Fruit fly (Drosophila melanogaster) whole organism, embryonic: ENCODE data around the gene Rpt4.

Experiments
- Asciz ChIP-seq: fragments of 200-800 bp; sonication (Bioruptor generic); optimal IDR thresholded peaks from 2 replicates; lab custom pipeline; 2017; ENCODE audit warnings: missing biosample characterization, mild to moderate bottlenecking, missing genetic modification characterization, missing genetic modification reagents
- Atf6 ChIP-seq: fragments of 200-800 bp; sonication (Bioruptor generic); IDR thresholded peaks from 2 replicates; pipeline ENCODE4 v1.3.6; 2022; ENCODE audit warnings: missing biosample characterization, missing genetic modification characterization
- CG10209 ChIP-seq: fragments of 200-800 bp; sonication (Bioruptor generic); optimal IDR thresholded peaks from 3 replicates; lab custom pipeline; 2017; ENCODE audit warnings: missing biosample characterization, mild to moderate bottlenecking, missing genetic modification characterization, missing genetic modification reagents
- CG10654 ChIP-seq: fragments of 200-800 bp; sonication (Bioruptor generic); optimal IDR thresholded peaks from 2 replicates; lab custom pipeline; 2016; ENCODE audit warnings: missing biosample characterization, missing genetic modification characterization
- CG11085 ChIP-seq: fragments of 200-800 bp; sonication (Bioruptor generic); IDR thresholded peaks from 2 replicates; pipeline ENCODE4 v1.3.6; 2022; ENCODE audit warnings: missing biosample characterization, missing genetic modification characterization
- CG11093 ChIP-seq: fragments of 200-800 bp; sonication (Bioruptor generic); IDR thresholded peaks from 3 replicates; pipeline ENCODE4 v1.3.6; 2022; ENCODE audit warnings: missing biosample characterization, missing genetic modification characterization
- CG12659 ChIP-seq: fragments of 200-800 bp; sonication (Bioruptor generic); optimal IDR thresholded peaks from 3 replicates; lab custom pipeline; 2017; ENCODE audit warnings: mild to moderate bottlenecking, missing biosample characterization, missing genetic modification reagents, missing genetic modification characterization
- CG13287 ChIP-seq: fragments of 200-800 bp; sonication (Bioruptor generic); IDR thresholded peaks from 2 replicates; pipeline ENCODE4 v1.3.6; 2022; ENCODE audit warnings: missing biosample characterization, missing genetic modification characterization; ENCODE audit not compliant: partially characterized antibody
- CG14014 ChIP-seq: fragments of 200-800 bp; sonication (Bioruptor generic); IDR thresholded peaks from 2 replicates; pipeline ENCODE4 v1.3.6; 2022; ENCODE audit warnings: missing biosample characterization, missing genetic modification characterization
- CG14710 ChIP-seq: fragments of 200-800 bp; sonication (Bioruptor generic); optimal IDR thresholded peaks from 3 replicates; lab custom pipeline; 2019; ENCODE audit warnings: missing biosample characterization, mild to moderate bottlenecking, missing genetic modification characterization, moderate library complexity
- CG1603 ChIP-seq: fragments of 200-800 bp; sonication (Bioruptor generic); optimal IDR thresholded peaks from 2 replicates; lab custom pipeline; 2019; ENCODE audit warnings: missing biosample characterization, mild to moderate bottlenecking, missing genetic modification characterization, moderate library complexity
- CG17186 ChIP-seq: fragments of 200-800 bp; sonication (Bioruptor generic); optimal IDR thresholded peaks from 3 replicates; lab custom pipeline; 2017; ENCODE audit warnings: missing biosample characterization, missing genetic modification reagents, missing genetic modification characterization
- CG17568 ChIP-seq: fragments of 200-800 bp; sonication (Bioruptor generic); optimal IDR thresholded peaks from 2 replicates; lab custom pipeline; 2018; ENCODE audit warnings: missing biosample characterization, mild to moderate bottlenecking, missing genetic modification characterization, moderate library complexity
- CG17802 ChIP-seq: fragments of 200-800 bp; sonication (Bioruptor generic); optimal IDR thresholded peaks from 2 replicates; lab custom pipeline; 2018; ENCODE audit warnings: missing biosample characterization, mild to moderate bottlenecking, missing genetic modification characterization, moderate library complexity
- CG18599 ChIP-seq: fragments of 200-800 bp; sonication (Bioruptor generic); optimal IDR thresholded peaks from 3 replicates; lab custom pipeline; 2017; ENCODE audit warnings: missing biosample characterization, missing genetic modification characterization, mild to moderate bottlenecking, moderate library complexity, missing genetic modification reagents
- CG18619 ChIP-seq: fragments of 200-800 bp; sonication (Bioruptor generic); optimal IDR thresholded peaks from 3 replicates; lab custom pipeline; 2017; ENCODE audit warnings: missing biosample characterization, mild to moderate bottlenecking, missing genetic modification characterization
- CG2712 ChIP-seq: fragments of 200-800 bp; optimal IDR thresholded peaks from 3 replicates; lab custom pipeline; 2019; ENCODE audit warnings: missing biosample characterization, mild to moderate bottlenecking, missing genetic modification characterization, moderate library complexity
- CG6175 ChIP-seq: fragments of 200-800 bp; sonication (Bioruptor generic); IDR thresholded peaks from 3 replicates; pipeline ENCODE4 v1.3.6; 2022; ENCODE audit warnings: missing biosample characterization, missing genetic modification characterization
- CG6654 ChIP-seq: fragments of 200-800 bp; sonication (Bioruptor generic); optimal IDR thresholded peaks from 2 replicates; lab custom pipeline; 2017; ENCODE audit warnings: missing biosample characterization, mild to moderate bottlenecking, missing genetic modification characterization
- CG6791 ChIP-seq: fragments of 200-800 bp; sonication (Bioruptor generic); IDR thresholded peaks from 3 replicates; pipeline ENCODE4 v1.3.6; 2022; ENCODE audit warnings: missing biosample characterization, missing genetic modification characterization; ENCODE audit not compliant: partially characterized antibody
- E2f2 ChIP-seq: fragments of 200-800 bp; sonication (Bioruptor generic); IDR thresholded peaks from 2 replicates; pipeline ENCODE4 v1.3.6; 2022; ENCODE audit warnings: missing biosample characterization, missing genetic modification characterization
- Ets97D ChIP-seq: fragments of 200-800 bp; sonication (Bioruptor generic); optimal IDR thresholded peaks from 3 replicates; lab custom pipeline; 2016; ENCODE audit warnings: missing biosample characterization, missing genetic modification characterization
- Fer3 ChIP-seq: fragments of 200-800 bp; sonication (Bioruptor generic); optimal IDR thresholded peaks from 2 replicates; lab custom pipeline; 2018; ENCODE audit warnings: missing biosample characterization, mild to moderate bottlenecking, missing genetic modification characterization, moderate library complexity
- HmgD ChIP-seq: fragments of 200-800 bp; sonication (Bioruptor generic); optimal IDR thresholded peaks from 3 replicates; lab custom pipeline; 2016; ENCODE audit warnings: missing biosample characterization, missing genetic modification characterization
- HmgZ ChIP-seq: fragments of 200-800 bp; sonication (Bioruptor generic); optimal IDR thresholded peaks from 2 replicates; lab custom pipeline; 2018; ENCODE audit warnings: missing biosample characterization, mild to moderate bottlenecking, missing genetic modification characterization
- MBD-R2 ChIP-seq: fragments of 200-800 bp; sonication (Bioruptor generic); IDR thresholded peaks from 2 replicates; pipeline ENCODE4 v1.3.6; 2022; ENCODE audit warnings: missing biosample characterization, missing genetic modification characterization
- Mad ChIP-seq: fragments of 200-800 bp; sonication (Bioruptor generic); optimal IDR thresholded peaks from 2 replicates; lab custom pipeline; 2016; ENCODE audit warnings: missing biosample characterization, missing genetic modification characterization
- Myb ChIP-seq: fragments of 200-800 bp; sonication (Bioruptor generic); optimal IDR thresholded peaks from 2 replicates; lab custom pipeline; 2016; ENCODE audit warnings: missing biosample characterization, missing genetic modification characterization
- Sin3A ChIP-seq: fragments of >200 bp; optimal IDR thresholded peaks from 2 replicates; lab custom pipeline; 2018
- Sox100B ChIP-seq: fragments of 200-800 bp; sonication (Bioruptor generic); optimal IDR thresholded peaks from 3 replicates; lab custom pipeline; 2018; ENCODE audit warnings: missing biosample characterization, mild to moderate bottlenecking, missing genetic modification characterization
- ap ChIP-seq: fragments of 200-800 bp; sonication (Bioruptor generic); IDR thresholded peaks from 2 replicates; pipeline ENCODE4 v1.3.6; 2022; ENCODE audit warnings: missing biosample characterization, missing genetic modification characterization
- btn ChIP-seq: fragments of 200-800 bp; sonication (Bioruptor generic); optimal IDR thresholded peaks from 2 replicates; lab custom pipeline; 2016; ENCODE audit warnings: missing biosample characterization, missing genetic modification characterization
- chif ChIP-seq, 2 experiments: fragments of 200-800 bp; sonication (Bioruptor generic); optimal IDR thresholded peaks; 3 replicates each; lab custom pipeline; 2016; ENCODE audit warnings: missing biosample characterization in 2 of 2, missing genetic modification characterization in 2 of 2
- chinmo ChIP-seq: fragments of 200-800 bp; sonication (Bioruptor generic); IDR thresholded peaks from 4 replicates; pipeline ENCODE4 v1.3.6; 2022; ENCODE audit warnings: missing biosample characterization, missing genetic modification characterization; ENCODE audit not compliant: partially characterized antibody
- ci ChIP-seq: fragments of 200-800 bp; sonication (Bioruptor generic); IDR thresholded peaks from 3 replicates; pipeline ENCODE4 v1.3.6; 2022; ENCODE audit warnings: missing biosample characterization, missing genetic modification characterization
- crc ChIP-seq: fragments of 200-800 bp; sonication (Bioruptor generic); optimal IDR thresholded peaks from 2 replicates; lab custom pipeline; 2016; ENCODE audit warnings: missing biosample characterization, missing genetic modification characterization
- da ChIP-seq: fragments of 200-800 bp; sonication (Bioruptor generic); optimal IDR thresholded peaks from 2 replicates; lab custom pipeline; 2016; ENCODE audit warnings: missing biosample characterization, missing genetic modification characterization
- fd102C ChIP-seq: fragments of 200-800 bp; sonication (Bioruptor generic); optimal IDR thresholded peaks from 2 replicates; lab custom pipeline; 2018; ENCODE audit warnings: missing biosample characterization, mild to moderate bottlenecking, missing genetic modification characterization, moderate library complexity
- fd3F ChIP-seq: fragments of 200-800 bp; sonication (Bioruptor generic); optimal IDR thresholded peaks from 2 replicates; lab custom pipeline; 2018; ENCODE audit warnings: missing biosample characterization, mild to moderate bottlenecking, missing genetic modification characterization, moderate library complexity
- grau ChIP-seq: fragments of 200-800 bp; optimal IDR thresholded peaks from 3 replicates; lab custom pipeline; 2019; ENCODE audit warnings: missing biosample characterization, mild to moderate bottlenecking, missing genetic modification characterization, moderate library complexity
- gt ChIP-seq: fragments of 200-800 bp; sonication (Bioruptor generic); IDR thresholded peaks from 2 replicates; pipeline ENCODE4 v1.3.6; 2022; ENCODE audit warnings: missing biosample characterization, missing genetic modification characterization
- h ChIP-seq: fragments of >200 bp; optimal IDR thresholded peaks from 2 replicates; lab custom pipeline; 2017
- hth ChIP-seq: fragments of >200 bp; optimal IDR thresholded peaks from 2 replicates; lab custom pipeline; 2017; ENCODE audit warnings: inconsistent platforms
- insv ChIP-seq, 2 experiments: fragments of 200-800 bp; sonication (Bioruptor generic); optimal IDR thresholded peaks; 3 replicates each; lab custom pipeline; 2016 to 2018; ENCODE audit warnings: missing biosample characterization in 2 of 2, missing genetic modification characterization in 2 of 2
- knrl ChIP-seq: fragments of 200-800 bp; sonication (Bioruptor generic); IDR thresholded peaks from 3 replicates; pipeline ENCODE4 v1.3.6; 2022; ENCODE audit warnings: missing biosample characterization, missing genetic modification characterization; ENCODE audit not compliant: partially characterized antibody
- nom ChIP-seq: fragments of 200-800 bp; sonication (Bioruptor generic); optimal IDR thresholded peaks from 2 replicates; lab custom pipeline; 2017; ENCODE audit warnings: missing biosample characterization, missing genetic modification characterization, mild to moderate bottlenecking, moderate library complexity, missing genetic modification reagents
- otp ChIP-seq: fragments of 200-800 bp; sonication (Bioruptor generic); IDR thresholded peaks from 3 replicates; pipeline ENCODE4, ENCODE4 v1.3.6; 2022; ENCODE audit warnings: missing biosample characterization, missing genetic modification characterization
- sisA ChIP-seq: fragments of 200-800 bp; sonication (Bioruptor generic); IDR thresholded peaks from 2 replicates; pipeline ENCODE4 v1.3.6; 2022; ENCODE audit warnings: missing biosample characterization, missing genetic modification characterization
- trem ChIP-seq: fragments of 200-800 bp; optimal IDR thresholded peaks from 3 replicates; lab custom pipeline; 2019; ENCODE audit warnings: missing biosample characterization, mild to moderate bottlenecking, missing genetic modification characterization, moderate library complexity
- wor ChIP-seq: fragments of 200-800 bp; sonication (Bioruptor generic); IDR thresholded peaks from 2 replicates; pipeline ENCODE4 v1.3.6; 2022; ENCODE audit warnings: missing biosample characterization, missing genetic modification characterization
- zfh1 ChIP-seq: fragments of 200-800 bp; sonication (Bioruptor generic); IDR thresholded peaks from 3 replicates; pipeline ENCODE4 v1.3.6; 2022; ENCODE audit warnings: missing biosample characterization, missing genetic modification characterization

Gene Rpt4

dm6 chrX:6291083-6291699 lies at the start of gene Rpt4, which contains the start of gene mldr:
Gene Rpt4, minus strand, starts transcription at chrX:6291245.
Gene mldr, plus strand, starts transcription at chrX:6291303.
- TF ChIP-seq Asciz (GFP tag; lab: Kevin White, UChicago) (no peak), CG14710 (tag; lab: Kevin White, UChicago) (peak; percentile 75), wor (GFP tag; lab: Robert Waterston, UW) (no peak), grau (tag; lab: Kevin White, UChicago) (peak; percentile 3), crc (GFP tag; lab: Kevin White, UChicago) (no peak), CG18619 (no peak), hth (no peak), trem (tag; lab: Kevin White, UChicago) (peak; percentile 37), CG6175 (no peak), CG6791 (GFP tag; lab: Robert Waterston, UW) (peak; percentile 43; the same call in 1 of the 3 replicates), da (GFP tag; lab: Kevin White, UChicago) (no peak), h (no peak), MBD-R2 (peak; percentile 98), CG2712 (tag; lab: Kevin White, UChicago) (peak; percentile 18), CG6654 (GFP tag; lab: Kevin White, UChicago) (no peak), Mad (no peak), Sox100B (no peak), CG17568 (no peak), sisA (no peak), CG18599 (no peak), CG14014 (GFP tag; lab: Robert Waterston, UW) (no peak), ci (GFP tag; lab: Robert Waterston, UW) (no peak), chif (GFP tag; optimal IDR thresholded peaks at IDR 0.05; lab: Kevin White, UChicago) (no peak), Fer3 (tag; lab: Kevin White, UChicago) (no peak), CG10209 (GFP tag; lab: Kevin White, UChicago) (no peak), fd102C (no peak), CG17802 (no peak), insv (GFP tag; optimal IDR thresholded peaks at IDR 0.05; lab: Kevin White, UChicago) (peak; percentile 94 to 99), CG1603 (tag; lab: Kevin White, UChicago) (peak; percentile 75), HmgD (GFP tag; lab: Kevin White, UChicago) (no peak), CG17186 (GFP tag; lab: Kevin White, UChicago) (peak; percentile 56), otp (no peak), CG12659 (peak; percentile 72), fd3F (no peak), Ets97D (GFP tag; lab: Kevin White, UChicago) (peak; percentile 47), CG11085 (GFP tag; lab: Robert Waterston, UW) (no peak), knrl (GFP tag; lab: Robert Waterston, UW) (peak; percentile 45; the same call in 1 of the 3 replicates), gt (GFP tag; lab: Robert Waterston, UW) (no peak), ap (GFP tag; lab: Robert Waterston, UW) (no peak), CG11093 (GFP tag; lab: Robert Waterston, UW) (no peak), Myb (GFP tag; lab: Kevin White, UChicago) (peak; percentile 32), CG13287 (GFP tag; lab: Robert Waterston, UW) (peak; percentile 55; the same call in 1 of the 2 replicates), nom (GFP tag; lab: Kevin White, UChicago) (peak; percentile 19), Atf6 (GFP tag; lab: Robert Waterston, UW) (no peak), zfh1 (GFP tag; lab: Robert Waterston, UW) (no peak), HmgZ (tag; lab: Kevin White, UChicago) (peak; percentile 61), btn (no peak), chinmo (GFP tag; lab: Robert Waterston, UW) (0 out of 4 replicates have a peak, but pooled peaks have one; percentile 59), E2f2 (peak; percentile 48; the same call in 1 of the 2 replicates), Sin3A (peak; percentile 63), CG10654 (no peak)
